Worm (Caenorhabditis elegans) whole organism, L1 larva: ENCODE measurements around the gene C25E10.5.

Source experiments
- C34B4.2 ChIP-seq: sonication (generic microtip); optimal IDR thresholded peaks from 2 replicates; lab custom pipeline; 2017; ENCODE audit warnings: mild to moderate bottlenecking, missing genetic modification characterization, missing compliant biosample characterization
- Y116A8C.19 ChIP-seq: sonication (generic microtip); optimal IDR thresholded peaks from 2 replicates; lab custom pipeline; 2016; ENCODE audit warnings: missing compliant biosample characterization, missing genetic modification characterization, borderline replicate concordance
- aha-1 ChIP-seq: fragments of 150-350 bp; optimal IDR thresholded peaks from 2 replicates; lab custom pipeline; 2014; ENCODE audit warnings: missing biosample characterization, missing genetic modification characterization
- alr-1 ChIP-seq: fragments of 200-800 bp; sonication (Bioruptor generic); optimal IDR thresholded peaks from 2 replicates; lab custom pipeline; 2018; ENCODE audit warnings: borderline replicate concordance, mild to moderate bottlenecking, missing genetic modification characterization, missing compliant biosample characterization
- aly-2 ChIP-seq: fragments of 150-350 bp; optimal IDR thresholded peaks from 2 replicates; lab custom pipeline; 2014; ENCODE audit warnings: missing biosample characterization, missing genetic modification characterization
- ama-1 ChIP-seq: fragments of 150-350 bp; optimal IDR thresholded peaks from 2 replicates; lab custom pipeline; 2014
- blmp-1 ChIP-seq: fragments of 150-350 bp; optimal IDR thresholded peaks from 2 replicates; lab custom pipeline; 2014; ENCODE audit warnings: missing biosample characterization, missing genetic modification characterization
- ceh-63 ChIP-seq: fragments of 200-800 bp; sonication (Bioruptor generic); optimal IDR thresholded peaks from 2 replicates; lab custom pipeline; 2018; ENCODE audit warnings: mild to moderate bottlenecking, missing genetic modification characterization, missing compliant biosample characterization
- ceh-8 ChIP-seq: fragments of 200-800 bp; sonication (Bioruptor generic); optimal IDR thresholded peaks from 2 replicates; lab custom pipeline; 2018; ENCODE audit warnings: mild to moderate bottlenecking, missing genetic modification characterization, moderate library complexity, missing compliant biosample characterization
- ceh-88 ChIP-seq: fragments of 200-800 bp; sonication (Bioruptor generic); IDR thresholded peaks from 2 replicates; pipeline ENCODE4 v1.3.6; 2022; ENCODE audit warnings: missing genetic modification characterization, missing compliant biosample characterization
- efl-1 ChIP-seq, 4 experiments: fragments of 150-350 bp; optimal IDR thresholded peaks in 3 of 4; peaks in 1 of 4; 1 replicate in 1 of 4; 2 replicates in 3 of 4; lab custom pipeline; 2014; ENCODE audit warnings: missing biosample characterization in 2 of 4, missing genetic modification characterization in 2 of 4, missing genetic modification reagents in 2 of 4
- efl-3 ChIP-seq: fragments of 200-800 bp; sonication (Bioruptor generic); optimal IDR thresholded peaks from 2 replicates; lab custom pipeline; 2018; ENCODE audit warnings: mild to moderate bottlenecking, missing genetic modification characterization, missing compliant biosample characterization
- egl-27 ChIP-seq, 2 experiments: fragments of 150-350 bp in 1 of 2; sonication (generic microtip); optimal IDR thresholded peaks; 3 replicates each; lab custom pipeline; 2017 to 2018; ENCODE audit warnings: missing biosample characterization in 2 of 2, missing genetic modification characterization in 2 of 2, missing genetic modification reagents in 2 of 2
- ets-5 ChIP-seq: fragments of 200-800 bp; sonication (Bioruptor generic); IDR thresholded peaks from 2 replicates; pipeline ENCODE4 v1.3.6; 2022; ENCODE audit warnings: missing genetic modification characterization, missing compliant biosample characterization
- fkh-8 ChIP-seq: sonication (generic microtip); optimal IDR thresholded peaks from 2 replicates; lab custom pipeline; 2016; ENCODE audit warnings: mild to moderate bottlenecking, missing genetic modification characterization, missing compliant biosample characterization
- fos-1 ChIP-seq: fragments of 150-350 bp; optimal IDR thresholded peaks from 2 replicates; lab custom pipeline; 2014; ENCODE audit warnings: missing biosample characterization, missing genetic modification characterization
- hpl-2 ChIP-seq: fragments of 150-350 bp; optimal IDR thresholded peaks from 2 replicates; lab custom pipeline; 2014; ENCODE audit warnings: missing biosample characterization, missing genetic modification reagents, missing genetic modification characterization
- irx-1 ChIP-seq: sonication (generic microtip); optimal IDR thresholded peaks from 2 replicates; lab custom pipeline; 2016; ENCODE audit warnings: missing genetic modification characterization, missing compliant biosample characterization
- lin-14 ChIP-seq: fragments of 200-800 bp; sonication (Bioruptor generic); optimal IDR thresholded peaks from 2 replicates; lab custom pipeline; 2018; ENCODE audit warnings: mild to moderate bottlenecking, missing genetic modification characterization, moderate library complexity, missing compliant biosample characterization
- lin-15B ChIP-seq: fragments of 150-350 bp; sonication (generic microtip); optimal IDR thresholded peaks from 3 replicates; lab custom pipeline; 2014; ENCODE audit warnings: missing biosample characterization, missing genetic modification characterization
- lin-39 ChIP-seq: fragments of 150-350 bp; optimal IDR thresholded peaks from 2 replicates; lab custom pipeline; 2014; ENCODE audit warnings: missing biosample characterization, missing genetic modification reagents, missing genetic modification characterization
- lsy-2 ChIP-seq, 2 experiments: fragments of 150-350 bp; optimal IDR thresholded peaks; 2 replicates each; lab custom pipeline; 2014; ENCODE audit warnings: missing biosample characterization in 2 of 2, missing genetic modification characterization in 2 of 2
- mdl-1 ChIP-seq, 2 experiments: fragments of 150-350 bp; optimal IDR thresholded peaks; 2 replicates each; lab custom pipeline; 2014 to 2017; ENCODE audit warnings: missing biosample characterization in 2 of 2, missing genetic modification characterization in 2 of 2, inconsistent platforms in 1 of 2
- mef-2 ChIP-seq: fragments of 150-350 bp; optimal IDR thresholded peaks from 2 replicates; lab custom pipeline; 2014; ENCODE audit warnings: missing biosample characterization, missing genetic modification characterization
- nhr-11 ChIP-seq: fragments of 150-350 bp; optimal IDR thresholded peaks from 2 replicates; lab custom pipeline; 2014; ENCODE audit warnings: missing biosample characterization, missing genetic modification characterization
- nhr-12 ChIP-seq: sonication (generic microtip); optimal IDR thresholded peaks from 2 replicates; lab custom pipeline; 2017; ENCODE audit warnings: missing biosample characterization, missing genetic modification characterization
- nhr-20 ChIP-seq: sonication (generic microtip); optimal IDR thresholded peaks from 2 replicates; lab custom pipeline; 2016; ENCODE audit warnings: mild to moderate bottlenecking, missing genetic modification characterization, missing compliant biosample characterization
- nhr-237 ChIP-seq: fragments of 150-350 bp; optimal IDR thresholded peaks from 2 replicates; lab custom pipeline; 2014; ENCODE audit warnings: missing biosample characterization, missing genetic modification characterization
- nhr-28 ChIP-seq: fragments of 150-350 bp; optimal IDR thresholded peaks from 2 replicates; lab custom pipeline; 2014; ENCODE audit warnings: missing biosample characterization, missing genetic modification characterization
- nhr-76 ChIP-seq: sonication (generic microtip); optimal IDR thresholded peaks from 2 replicates; lab custom pipeline; 2017; ENCODE audit warnings: missing biosample characterization, missing genetic modification characterization
- nhr-84 ChIP-seq: sonication (generic microtip); optimal IDR thresholded peaks from 2 replicates; lab custom pipeline; 2017; ENCODE audit warnings: missing biosample characterization, missing genetic modification characterization
- nhr-85 ChIP-seq: sonication (generic microtip); peaks from one replicate; lab custom pipeline; 2016; ENCODE audit warnings: missing genetic modification characterization, inconsistent platforms, missing compliant biosample characterization
- rnt-1 ChIP-seq: sonication (generic microtip); optimal IDR thresholded peaks from 2 replicates; lab custom pipeline; 2016; ENCODE audit warnings: mild to moderate bottlenecking, missing genetic modification characterization, moderate library complexity, missing compliant biosample characterization
- snpc-4 ChIP-seq: fragments of 150-350 bp; optimal IDR thresholded peaks from 2 replicates; lab custom pipeline; 2014; ENCODE audit warnings: missing biosample characterization, missing genetic modification characterization
- snu-23 ChIP-seq: sonication (generic microtip); optimal IDR thresholded peaks from 2 replicates; lab custom pipeline; 2016; ENCODE audit warnings: missing genetic modification characterization, missing compliant biosample characterization
- sptf-1 ChIP-seq: fragments of 150-350 bp; optimal IDR thresholded peaks from 2 replicates; lab custom pipeline; 2014; ENCODE audit warnings: missing biosample characterization, missing genetic modification characterization
- unc-62 ChIP-seq: fragments of 150-350 bp; optimal IDR thresholded peaks from 2 replicates; lab custom pipeline; 2014; ENCODE audit warnings: missing biosample characterization, missing genetic modification reagents, missing genetic modification characterization
- unc-86 ChIP-seq: sonication (generic microtip); optimal IDR thresholded peaks from 2 replicates; lab custom pipeline; 2016; ENCODE audit warnings: missing genetic modification characterization, missing compliant biosample characterization
- unc-98 ChIP-seq: fragments of 200-800 bp; sonication (Bioruptor generic); IDR thresholded peaks from 2 replicates; pipeline ENCODE4 v1.3.6; 2022; ENCODE audit warnings: missing genetic modification characterization, missing compliant biosample characterization
- zip-4 ChIP-seq: fragments of 200-800 bp; sonication (Bioruptor generic); optimal IDR thresholded peaks from 2 replicates; lab custom pipeline; 2018; ENCODE audit warnings: mild to moderate bottlenecking, missing genetic modification characterization, moderate library complexity, missing compliant biosample characterization
- ztf-11 ChIP-seq, 2 experiments: sonication (generic microtip); optimal IDR thresholded peaks; 2 replicates each; lab custom pipeline; 2016 to 2017; ENCODE audit warnings: missing genetic modification characterization in 2 of 2, missing biosample characterization in 1 of 2, missing compliant biosample characterization in 1 of 2

C25E10.5 gene

ce11 chrV:9059468-9059867 is 29.1 kb downstream of the C25E10.5 start, which contains the start of the genes C25E10.16 and C25E10.13:
Gene C25E10.16 (minus strand): TSS chrV:9059568.
Gene C25E10.13 (plus strand): TSS chrV:9059723.
- peak; percentile 26 for TF ChIP-seq fkh-8 (tag; lab: Kevin White, UChicago)
- TF ChIP-seq fos-1 (tag; lab: Kevin White, UChicago) = no peak
- no peak for TF ChIP-seq Y116A8C.19

DNA sequence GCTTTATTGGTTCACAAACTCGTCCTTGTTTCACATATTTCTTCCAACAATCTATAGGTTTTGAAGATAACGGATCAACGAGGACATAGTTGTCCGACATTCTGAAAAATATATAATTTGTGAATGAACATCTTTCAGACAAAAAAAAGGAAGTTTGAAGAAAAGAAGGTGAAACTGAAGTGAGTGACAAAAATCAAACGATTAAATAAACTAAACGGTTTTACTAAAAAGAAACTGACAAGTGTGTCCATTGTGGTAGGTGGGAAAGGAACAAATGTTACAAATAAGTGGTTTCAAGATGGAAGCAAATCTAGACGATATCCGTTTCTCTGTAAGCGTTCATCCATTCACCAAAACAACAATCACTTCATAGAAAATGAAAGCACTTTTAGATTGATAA is 32.0 kb downstream of the C25E10.5 start, which contains the start of gene C25E10.12:
C25E10.12 (minus strand) TSS at position 101 of the 400 bp plus-strand sequence.
- TF ChIP-seq ama-1 (lab: Kevin White, UChicago) (no peak), nhr-84 (tag; lab: Kevin White, UChicago) (no peak), sptf-1 (tag; lab: Kevin White, UChicago) (no peak), ceh-8 (no peak), snpc-4 (tag; lab: Kevin White, UChicago) (no peak), ets-5 (GFP tag; lab: Robert Waterston, UW) (no peak), hpl-2 (GFP tag; lab: Kevin White, UChicago) (no peak), alr-1 (no peak), ceh-63 (GFP tag; lab: Kevin White, UChicago) (no peak), irx-1 (tag; lab: Kevin White, UChicago) (no peak), lin-14 (no peak), rnt-1 (no peak), lin-39 (tag; lab: Kevin White, UChicago) (no peak), aly-2 (tag; lab: Kevin White, UChicago) (no peak)

- TF ChIP-seq blmp-1 = peak; percentile 18
- no peak for TF ChIP-seq nhr-237 (tag; lab: Kevin White, UChicago)
- TF ChIP-seq nhr-76 (tag; lab: Kevin White, UChicago) = no peak
- peak; percentile 23 for TF ChIP-seq nhr-85 (tag; lab: Kevin White, UChicago)
- TF ChIP-seq lin-15B (tag; lab: Kevin White, UChicago) = no peak
- TF ChIP-seq efl-1 (optimal IDR thresholded peaks at IDR 0.05; lab: Kevin White, UChicago) = no peak
- TF ChIP-seq efl-1 (GFP tag; optimal IDR thresholded peaks at IDR 0.05 in 1 of 2; lab: Kevin White, UChicago) = peak in 1 of 2 experiments; percentile 89
- no peak for TF ChIP-seq ama-1 (lab: Kevin White, UChicago)
- TF ChIP-seq unc-98 (GFP tag; lab: Robert Waterston, UW) = no peak
- TF ChIP-seq unc-62 (GFP tag; lab: Kevin White, UChicago) = no peak
- no peak for TF ChIP-seq ceh-88 (GFP tag; lab: Robert Waterston, UW)
Measured at ce11 chrV:9063134-9063533, 32.8 kb downstream of the C25E10.5 start.

DNA sequence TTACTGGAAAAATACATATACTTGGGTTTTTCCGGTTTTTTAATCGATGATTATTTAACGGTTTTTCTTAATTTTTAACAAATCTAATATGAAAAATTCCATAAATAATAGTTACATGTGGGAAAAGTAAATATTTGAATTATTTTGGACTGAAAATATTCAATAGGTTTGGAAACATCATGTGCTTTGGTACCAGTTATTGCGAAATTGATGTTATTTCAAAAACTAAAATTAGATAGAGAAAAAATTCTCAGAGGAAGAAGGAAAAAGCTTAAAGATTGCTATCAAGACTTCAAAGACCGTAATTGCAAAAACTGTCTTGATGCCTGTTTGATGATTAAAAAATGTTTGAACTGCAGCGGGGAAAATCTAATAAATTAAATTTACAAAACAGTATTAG is 34.7 kb downstream of the C25E10.5 start:
- TF ChIP-seq nhr-85 (tag; lab: Kevin White, UChicago) (peak; percentile 54), unc-86 (tag; lab: Kevin White, UChicago) (no peak), efl-1 (optimal IDR thresholded peaks at IDR 0.05; lab: Kevin White, UChicago) (no peak), efl-1 (GFP tag; optimal IDR thresholded peaks at IDR 0.05 in 1 of 2; lab: Kevin White, UChicago) (peak in 1 of 2 experiments; percentile 29)

ce11 chrV:9065915-9066314 is 35.6 kb downstream of the C25E10.5 start:
- TF ChIP-seq fos-1 (tag; lab: Kevin White, UChicago) (no peak), snpc-4 (tag; lab: Kevin White, UChicago) (no peak), nhr-20 (tag; lab: Kevin White, UChicago) (peak; percentile 11), Y116A8C.19 (no peak), nhr-85 (tag; lab: Kevin White, UChicago) (peak; percentile 91), blmp-1 (peak; percentile 72), egl-27 (tag; optimal IDR thresholded peaks at IDR 0.05; lab: Kevin White, UChicago) (no peak), lin-14 (peak; percentile 62), snu-23 (GFP tag; lab: Kevin White, UChicago) (peak; percentile 16), lsy-2 (tag; optimal IDR thresholded peaks at IDR 0.05; lab: Kevin White, UChicago) (peak in 1 of 2 experiments; percentile 3), nhr-84 (tag; lab: Kevin White, UChicago) (no peak), nhr-11 (no peak)

- TF ChIP-seq nhr-12 (tag; lab: Kevin White, UChicago) = no peak
- no peak for TF ChIP-seq lsy-2 (tag; optimal IDR thresholded peaks at IDR 0.05; lab: Kevin White, UChicago)
- TF ChIP-seq zip-4 (GFP tag; lab: Kevin White, UChicago) = no peak
- TF ChIP-seq aly-2 (tag; lab: Kevin White, UChicago) = no peak
- no peak for TF ChIP-seq efl-3 (GFP tag; lab: Kevin White, UChicago)
- TF ChIP-seq mdl-1 (tag; optimal IDR thresholded peaks at IDR 0.05; lab: Kevin White, UChicago) = no peak
- TF ChIP-seq nhr-85 (tag; lab: Kevin White, UChicago) = no peak
- no peak for TF ChIP-seq ztf-11 (tag; optimal IDR thresholded peaks at IDR 0.05; lab: Kevin White, UChicago)
- no peak for TF ChIP-seq aha-1 (tag; lab: Kevin White, UChicago)
- TF ChIP-seq C34B4.2 (tag; lab: Kevin White, UChicago) = no peak
- no peak for TF ChIP-seq ceh-88 (GFP tag; lab: Robert Waterston, UW)
- TF ChIP-seq nhr-84 (tag; lab: Kevin White, UChicago) = no peak
- TF ChIP-seq nhr-28 (tag; lab: Kevin White, UChicago) = no peak
- no peak for TF ChIP-seq mef-2 (tag; lab: Kevin White, UChicago)
Measured at ce11 chrV:9067678-9068077, 37.3 kb downstream of the C25E10.5 start, which contains the start of gene fip-2. Gene fip-2 (plus strand): TSS chrV:9067978.
